Fruit fly (Drosophila melanogaster) whole organism, embryonic: ENCODE results near the gene CG44329.

Experiments
- Abd-B ChIP-seq: fragments of 200-800 bp; sonication (Bioruptor generic); optimal IDR thresholded peaks from 2 replicates; lab custom pipeline; 2018; ENCODE audit warnings: missing biosample characterization, mild to moderate bottlenecking, missing genetic modification characterization, moderate library complexity
- Ada2b ChIP-seq: fragments of 200-800 bp; sonication (Bioruptor generic); IDR thresholded peaks from 2 replicates; pipeline ENCODE4 v1.3.6; 2022; ENCODE audit warnings: missing biosample characterization, missing genetic modification characterization
- B-H1 ChIP-seq: fragments of 200-800 bp; sonication (Bioruptor generic); IDR thresholded peaks from 3 replicates; pipeline ENCODE4 v1.3.6; 2022; ENCODE audit warnings: missing biosample characterization, missing genetic modification characterization
- Bdp1 ChIP-seq: fragments of 200-800 bp; sonication (Bioruptor generic); optimal IDR thresholded peaks from 3 replicates; lab custom pipeline; 2016; ENCODE audit warnings: missing biosample characterization, missing genetic modification characterization
- Bteb2 ChIP-seq: fragments of 200-800 bp; sonication (Bioruptor generic); optimal IDR thresholded peaks from 2 replicates; lab custom pipeline; 2016; ENCODE audit warnings: missing biosample characterization, missing genetic modification characterization
- CG1024 ChIP-seq: fragments of 200-800 bp; sonication (Bioruptor generic); IDR thresholded peaks from 2 replicates; pipeline ENCODE4 v1.3.6; 2022; ENCODE audit warnings: missing biosample characterization, missing genetic modification characterization
- CG11247 ChIP-seq: fragments of 200-800 bp; sonication (Bioruptor generic); IDR thresholded peaks from 2 replicates; pipeline ENCODE4 v1.3.6; 2022; ENCODE audit warnings: missing biosample characterization, missing genetic modification characterization
- CG12071 ChIP-seq: fragments of 200-800 bp; sonication (Bioruptor generic); optimal IDR thresholded peaks from 3 replicates; lab custom pipeline; 2018; ENCODE audit warnings: missing biosample characterization, mild to moderate bottlenecking, missing genetic modification characterization
- CG12299 ChIP-seq: fragments of 200-800 bp; sonication (Bioruptor generic); optimal IDR thresholded peaks from 2 replicates; lab custom pipeline; 2018; ENCODE audit warnings: missing biosample characterization, mild to moderate bottlenecking, missing genetic modification characterization
- CG1233 ChIP-seq: fragments of 200-800 bp; sonication (Bioruptor generic); optimal IDR thresholded peaks from 4 replicates; lab custom pipeline; 2018; ENCODE audit warnings: missing biosample characterization, mild to moderate bottlenecking, missing genetic modification characterization
- CG17361 ChIP-seq: fragments of 200-800 bp; sonication (Bioruptor generic); IDR thresholded peaks from 3 replicates; pipeline ENCODE4 v1.3.6; 2022; ENCODE audit warnings: missing biosample characterization, missing genetic modification characterization
- CG18262 ChIP-seq: fragments of 200-800 bp; optimal IDR thresholded peaks from 3 replicates; lab custom pipeline; 2019; ENCODE audit warnings: missing biosample characterization, mild to moderate bottlenecking, missing genetic modification characterization, moderate library complexity
- CG18599 ChIP-seq: fragments of 200-800 bp; sonication (Bioruptor generic); optimal IDR thresholded peaks from 3 replicates; lab custom pipeline; 2017; ENCODE audit warnings: missing biosample characterization, missing genetic modification characterization, mild to moderate bottlenecking, moderate library complexity, missing genetic modification reagents
- CG31365 ChIP-seq: fragments of 200-800 bp; sonication (Bioruptor generic); optimal IDR thresholded peaks from 2 replicates; lab custom pipeline; 2018; ENCODE audit warnings: missing biosample characterization, mild to moderate bottlenecking, missing genetic modification characterization
- CG31388 ChIP-seq: fragments of 200-800 bp; sonication (Bioruptor generic); optimal IDR thresholded peaks from 2 replicates; lab custom pipeline; 2016; ENCODE audit warnings: missing biosample characterization, missing genetic modification characterization
- CG3407 ChIP-seq: fragments of 200-800 bp; sonication (Bioruptor generic); optimal IDR thresholded peaks from 2 replicates; lab custom pipeline; 2018; ENCODE audit warnings: missing biosample characterization, mild to moderate bottlenecking, missing genetic modification characterization
- CG4328 ChIP-seq: fragments of 200-800 bp; sonication (Bioruptor generic); optimal IDR thresholded peaks from 3 replicates; lab custom pipeline; 2017; ENCODE audit warnings: missing biosample characterization, missing genetic modification reagents, missing genetic modification characterization
- CG4360 ChIP-seq: fragments of 200-800 bp; sonication (Bioruptor generic); IDR thresholded peaks from 2 replicates; pipeline ENCODE4 v1.3.6; 2022; ENCODE audit warnings: missing biosample characterization, missing genetic modification characterization
- CG4424 ChIP-seq: fragments of 200-800 bp; sonication (Bioruptor generic); optimal IDR thresholded peaks from 3 replicates; lab custom pipeline; 2016; ENCODE audit warnings: missing biosample characterization, missing genetic modification characterization
- CG4854 ChIP-seq: fragments of 200-800 bp; sonication (Bioruptor generic); optimal IDR thresholded peaks from 2 replicates; lab custom pipeline; 2016; ENCODE audit warnings: missing biosample characterization, missing genetic modification characterization, inconsistent platforms
- CG9609 ChIP-seq: fragments of 200-800 bp; sonication (Bioruptor generic); optimal IDR thresholded peaks from 3 replicates; lab custom pipeline; 2016; ENCODE audit warnings: missing biosample characterization, missing genetic modification characterization
- CTCF ChIP-seq: fragments of 200-800 bp; sonication (Bioruptor generic); optimal IDR thresholded peaks from 2 replicates; lab custom pipeline; 2017; ENCODE audit warnings: missing biosample characterization, mild to moderate bottlenecking, missing genetic modification characterization, moderate library complexity
- E2f1 ChIP-seq: fragments of 200-800 bp; sonication (Bioruptor generic); IDR thresholded peaks from 2 replicates; pipeline ENCODE4 v1.3.6; 2022; ENCODE audit warnings: missing biosample characterization, missing genetic modification characterization
- Eip74EF ChIP-seq, 2 experiments: fragments of 200-800 bp in 1 of 2; fragments of >200 bp in 1 of 2; sonication (Bioruptor generic) in 1 of 2; optimal IDR thresholded peaks; 2 replicates each; lab custom pipeline; 2017 to 2019; ENCODE audit warnings: missing biosample characterization in 2 of 2, missing genetic modification characterization in 2 of 2, mild to moderate bottlenecking in 1 of 2, moderate library complexity in 1 of 2
- Fer1 ChIP-seq: fragments of 200-800 bp; sonication (Bioruptor generic); optimal IDR thresholded peaks from 2 replicates; lab custom pipeline; 2017; ENCODE audit warnings: missing biosample characterization, mild to moderate bottlenecking, missing genetic modification characterization
- Mes4 ChIP-seq: fragments of 200-800 bp; sonication (Bioruptor generic); optimal IDR thresholded peaks from 2 replicates; lab custom pipeline; 2016; ENCODE audit warnings: missing biosample characterization, missing genetic modification characterization
- Nf-YB ChIP-seq: fragments of 200-800 bp; sonication (Bioruptor generic); optimal IDR thresholded peaks from 3 replicates; lab custom pipeline; 2019; ENCODE audit warnings: missing biosample characterization, mild to moderate bottlenecking, missing genetic modification characterization, moderate library complexity
- Xbp1 ChIP-seq: fragments of 200-800 bp; sonication (Bioruptor generic); optimal IDR thresholded peaks from 3 replicates; lab custom pipeline; 2016; ENCODE audit warnings: missing biosample characterization, mild to moderate bottlenecking, missing genetic modification characterization
- bsh ChIP-seq, 2 experiments: fragments of 200-800 bp; sonication (Bioruptor generic); optimal IDR thresholded peaks; 2 replicates each; lab custom pipeline; 2017 to 2018; ENCODE audit warnings: mild to moderate bottlenecking in 2 of 2, missing biosample characterization in 2 of 2, missing genetic modification characterization in 2 of 2, moderate library complexity in 1 of 2
- chif ChIP-seq, 2 experiments: fragments of 200-800 bp; sonication (Bioruptor generic); optimal IDR thresholded peaks; 3 replicates each; lab custom pipeline; 2016; ENCODE audit warnings: missing biosample characterization in 2 of 2, missing genetic modification characterization in 2 of 2
- dmrt99B ChIP-seq: fragments of 200-800 bp; sonication (Bioruptor generic); optimal IDR thresholded peaks from 2 replicates; lab custom pipeline; 2018; ENCODE audit warnings: missing biosample characterization, mild to moderate bottlenecking, missing genetic modification characterization, moderate library complexity
- dysf ChIP-seq: fragments of 200-800 bp; sonication (Bioruptor generic); IDR thresholded peaks from 3 replicates; pipeline ENCODE4 v1.3.6; 2022; ENCODE audit warnings: missing biosample characterization, missing genetic modification characterization
- ftz-f1 ChIP-seq: fragments of 200-800 bp; sonication (Bioruptor generic); optimal IDR thresholded peaks from 2 replicates; lab custom pipeline; 2016; ENCODE audit warnings: missing biosample characterization, missing genetic modification characterization
- gcm2 ChIP-seq: fragments of 200-800 bp; sonication (Bioruptor generic); optimal IDR thresholded peaks from 2 replicates; lab custom pipeline; 2016; ENCODE audit warnings: missing biosample characterization, missing genetic modification characterization
- inv ChIP-seq: fragments of 200-800 bp; sonication (Bioruptor generic); IDR thresholded peaks from 2 replicates; pipeline ENCODE4 v1.3.6; 2022; ENCODE audit warnings: missing biosample characterization, missing genetic modification characterization; ENCODE audit not compliant: partially characterized antibody
- ken ChIP-seq: fragments of 200-800 bp; sonication (Bioruptor generic); IDR thresholded peaks from 3 replicates; pipeline ENCODE4 v1.3.6; 2022; ENCODE audit warnings: missing biosample characterization, missing genetic modification characterization
- nmo ChIP-seq: fragments of 200-800 bp; sonication (Bioruptor generic); optimal IDR thresholded peaks from 2 replicates; lab custom pipeline; 2018; ENCODE audit warnings: missing biosample characterization, mild to moderate bottlenecking, missing genetic modification characterization, moderate library complexity
- otp ChIP-seq: fragments of 200-800 bp; sonication (Bioruptor generic); IDR thresholded peaks from 3 replicates; pipeline ENCODE4, ENCODE4 v1.3.6; 2022; ENCODE audit warnings: missing biosample characterization, missing genetic modification characterization
- pnt ChIP-seq: fragments of 200-800 bp; sonication (Bioruptor generic); optimal IDR thresholded peaks from 3 replicates; lab custom pipeline; 2016; ENCODE audit warnings: missing biosample characterization, missing genetic modification characterization
- sima ChIP-seq: fragments of 200-800 bp; sonication (Bioruptor generic); optimal IDR thresholded peaks from 2 replicates; lab custom pipeline; 2016; ENCODE audit warnings: missing biosample characterization, missing genetic modification characterization

CG44329 gene

DNA sequence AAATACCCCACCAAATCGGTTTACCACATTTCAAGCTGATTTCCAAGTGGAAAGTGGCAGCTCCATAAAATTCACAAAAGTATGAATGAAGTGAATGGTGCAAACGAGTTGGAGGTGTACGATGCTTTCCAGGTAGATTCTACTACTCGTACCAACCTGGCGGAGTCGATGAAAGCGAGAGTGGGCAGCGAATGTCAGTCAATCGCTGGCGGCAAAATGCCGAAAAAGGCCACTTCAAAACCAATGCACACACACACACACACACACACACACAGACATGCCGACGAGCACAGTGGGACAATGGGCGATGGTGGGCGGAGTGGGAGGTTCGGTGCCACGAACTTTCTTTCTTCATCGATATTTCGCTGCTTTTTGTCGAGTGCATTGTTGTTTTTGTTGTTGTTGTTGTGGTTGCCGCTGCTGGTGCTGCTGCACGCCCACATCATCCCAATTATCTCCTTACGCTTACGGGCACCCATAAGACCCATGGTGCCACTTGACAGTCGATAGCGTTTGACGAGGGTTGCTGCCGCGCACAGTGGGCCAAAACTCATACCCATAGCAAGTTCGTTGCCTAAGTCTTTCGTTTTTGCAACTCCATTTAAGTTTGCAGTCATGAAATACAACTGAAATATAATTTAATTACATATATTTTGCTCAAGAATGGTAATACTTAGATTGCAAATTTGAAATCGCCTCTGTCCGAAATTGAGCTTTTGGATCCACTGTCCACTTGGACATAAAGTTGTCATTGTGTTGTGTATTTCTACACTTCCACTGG is 29.3 kb downstream of the CG44329 start (continued):
- TF ChIP-seq Bdp1 (GFP tag; lab: Kevin White, UChicago) (no peak), CG31365 (tag; lab: Kevin White, UChicago) (no peak), CG18599 (peak; percentile 15), Ada2b (GFP tag; lab: Robert Waterston, UW) (no peak), Abd-B (GFP tag; lab: Kevin White, UChicago) (peak; percentile 20), CG3407 (GFP tag; lab: Kevin White, UChicago) (peak; percentile 41), chif (GFP tag; optimal IDR thresholded peaks at IDR 0.05; lab: Kevin White, UChicago) (peak in 1 of 2 experiments; percentile 24), CG1233 (GFP tag; lab: Kevin White, UChicago) (peak; percentile 6), dmrt99B (tag; lab: Kevin White, UChicago) (peak; percentile 76), CG4328 (GFP tag; lab: Kevin White, UChicago) (no peak), CG1024 (GFP tag; lab: Robert Waterston, UW) (no peak), CG18262 (tag; lab: Kevin White, UChicago) (peak; percentile 54), CG11247 (GFP tag; lab: Robert Waterston, UW) (peak; percentile 53), CG4854 (GFP tag; lab: Kevin White, UChicago) (no peak), Nf-YB (GFP tag; lab: Kevin White, UChicago) (no peak), CG4424 (GFP tag; lab: Kevin White, UChicago) (peak; percentile 17), B-H1 (GFP tag; lab: Robert Waterston, UW) (no peak; the same call in 2 of the 3 replicates), Bteb2 (GFP tag; lab: Kevin White, UChicago) (no peak), CG12071 (peak; percentile 22), ken (GFP tag; lab: Robert Waterston, UW) (peak; percentile 64; the same call in 2 of the 3 replicates), pnt (GFP tag; lab: Kevin White, UChicago) (peak; percentile 22), inv (GFP tag; lab: Robert Waterston, UW) (no peak), otp (GFP tag; lab: Robert Waterston, UW) (no peak), CG12299 (tag; lab: Kevin White, UChicago) (no peak), Eip74EF (GFP tag; optimal IDR thresholded peaks at IDR 0.05; lab: Kevin White, UChicago) (peak in 1 of 2 experiments; percentile 13), bsh (GFP tag; optimal IDR thresholded peaks at IDR 0.05; lab: Kevin White, UChicago) (peak in 1 of 2 experiments; percentile 58), dysf (GFP tag; lab: Robert Waterston, UW) (peak; percentile 51; the same call in 2 of the 3 replicates), CG9609 (GFP tag; lab: Kevin White, UChicago) (no peak), nmo (GFP tag; lab: Kevin White, UChicago) (peak; percentile 57), CTCF (no peak), Mes4 (no peak), Fer1 (GFP tag; lab: Kevin White, UChicago) (no peak), CG17361 (GFP tag; lab: Robert Waterston, UW) (peak; percentile 57; the same call in 1 of the 3 replicates), Xbp1 (GFP tag; lab: Kevin White, UChicago) (peak; percentile 33), CG4360 (GFP tag; lab: Robert Waterston, UW) (0 out of 2 replicates have a peak, but pooled peaks have one; percentile 24)

dm6 chrX:5781520-5781919 is 31.3 kb downstream of the CG44329 start, which contains the start of gene CG3108:
Gene CG3108, minus strand, starts transcription at chrX:5781620.
- no peak for TF ChIP-seq ftz-f1
- TF ChIP-seq E2f1 (GFP tag; lab: Robert Waterston, UW) = no peak
- no peak for TF ChIP-seq sima (GFP tag; lab: Kevin White, UChicago)
- no peak for TF ChIP-seq gcm2 (GFP tag; lab: Kevin White, UChicago)
- TF ChIP-seq CG31388 = no peak
- TF ChIP-seq, all 482 proteins: peak for 0
